Fruit fly (Drosophila melanogaster) whole organism, wandering third instar larva: ENCODE results near the gene CycE.
A peak's percentile ranks its signal among the peaks of the same experiment; 100 is the strongest.
"Not testable (repeated sequence)": the region's sequence is repeated elsewhere in the genome, so short reads cannot be mapped to it uniquely, and the experiment has no call there.

Source experiments
- CG9705 ChIP-seq: fragments of 200-800 bp; sonication (Bioruptor generic); optimal IDR thresholded peaks from 2 replicates; lab custom pipeline; 2018; ENCODE audit warnings: missing biosample characterization, mild to moderate bottlenecking, missing genetic modification characterization
- Dif ChIP-seq: fragments of 200-275, 200-300 bp; sonication (Bioruptor generic); optimal IDR thresholded peaks from 2 replicates; lab custom pipeline; 2018; ENCODE audit warnings: missing biosample characterization, missing genetic modification characterization; ENCODE audit not compliant: partially characterized antibody
- HLH106 ChIP-seq: fragments of 200-800 bp; optimal IDR thresholded peaks from 3 replicates; lab custom pipeline; 2019; ENCODE audit warnings: missing biosample characterization, mild to moderate bottlenecking, missing genetic modification characterization, moderate library complexity
- Hnf4 ChIP-seq: fragments of 200-800 bp; sonication (Bioruptor generic); optimal IDR thresholded peaks from 2 replicates; lab custom pipeline; 2016; ENCODE audit warnings: missing biosample characterization, mild to moderate bottlenecking, missing genetic modification characterization
- Hr78 ChIP-seq: fragments of >200 bp; optimal IDR thresholded peaks from 2 replicates; lab custom pipeline; 2017; ENCODE audit warnings: missing biosample characterization, missing genetic modification characterization
- Hr83 ChIP-seq: fragments of 200-300 bp; sonication (Bioruptor generic); optimal IDR thresholded peaks from 2 replicates; lab custom pipeline; 2016; ENCODE audit warnings: missing biosample characterization, mild to moderate bottlenecking, missing genetic modification characterization, moderate library complexity; ENCODE audit not compliant: poor library complexity, severe bottlenecking
- Jra ChIP-seq: sonication (Bioruptor generic); optimal IDR thresholded peaks from 2 replicates; lab custom pipeline; 2016; ENCODE audit warnings: missing biosample characterization, missing genetic modification characterization
- Myc ChIP-seq: fragments of >200 bp; optimal IDR thresholded peaks from 2 replicates; lab custom pipeline; 2017
- N ChIP-seq: fragments of >200 bp; optimal IDR thresholded peaks from 2 replicates; lab custom pipeline; 2018; ENCODE audit warnings: missing biosample characterization, missing external identifiers, missing genetic modification characterization
- OdsH ChIP-seq: fragments of 200-800 bp; sonication (Bioruptor generic); optimal IDR thresholded peaks from 2 replicates; lab custom pipeline; 2016; ENCODE audit warnings: missing biosample characterization, mild to moderate bottlenecking, missing genetic modification characterization
- Rel ChIP-seq, 2 experiments: fragments of 200-800 bp; sonication (Bioruptor generic) in 1 of 2; optimal IDR thresholded peaks; 2 replicates in 1 of 2; 3 replicates in 1 of 2; lab custom pipeline; 2016 to 2019; ENCODE audit warnings: mild to moderate bottlenecking in 2 of 2, missing biosample characterization in 2 of 2, missing genetic modification characterization in 2 of 2, moderate library complexity in 1 of 2
- Sp1 ChIP-seq: fragments of 200-800 bp; sonication (Bioruptor generic); optimal IDR thresholded peaks from 3 replicates; lab custom pipeline; 2019; ENCODE audit warnings: missing biosample characterization, mild to moderate bottlenecking, missing genetic modification characterization, moderate library complexity
- Vsx2 ChIP-seq: fragments of 200-300, 225-300 bp; sonication (Bioruptor generic); optimal IDR thresholded peaks from 2 replicates; lab custom pipeline; 2018; ENCODE audit warnings: missing biosample characterization, missing genetic modification characterization; ENCODE audit not compliant: partially characterized antibody
- br ChIP-seq: fragments of 200-800 bp; sonication (Bioruptor generic); optimal IDR thresholded peaks from 2 replicates; lab custom pipeline; 2016; ENCODE audit warnings: missing biosample characterization, missing genetic modification characterization
- dl ChIP-seq, 2 experiments: fragments of 175-275, 200-275 bp in 1 of 2; fragments of 200-275 bp in 1 of 2; sonication (Bioruptor generic); optimal IDR thresholded peaks; lab custom pipeline; 2018; ENCODE audit warnings: mild to moderate bottlenecking in 2 of 2, missing biosample characterization in 2 of 2, missing genetic modification characterization in 2 of 2, moderate library complexity in 2 of 2; ENCODE audit not compliant: partially characterized antibody in 2 of 2, insufficient read depth in 1 of 2
- dsf ChIP-seq: sonication (Bioruptor generic); optimal IDR thresholded peaks from 2 replicates; lab custom pipeline; 2016; ENCODE audit warnings: missing biosample characterization, missing genetic modification characterization, borderline replicate concordance
- ey ChIP-seq: fragments of 200-800 bp; sonication (Bioruptor generic); optimal IDR thresholded peaks from 2 replicates; lab custom pipeline; 2016; ENCODE audit warnings: missing biosample characterization, missing genetic modification characterization
- h ChIP-seq: fragments of 200-800 bp; sonication (Bioruptor generic); optimal IDR thresholded peaks from 3 replicates; lab custom pipeline; 2016; ENCODE audit warnings: missing biosample characterization, mild to moderate bottlenecking, missing genetic modification characterization
- lola ChIP-seq: fragments of >200 bp; optimal IDR thresholded peaks from 2 replicates; lab custom pipeline; 2017; ENCODE audit warnings: missing biosample characterization, missing genetic modification characterization
- psq ChIP-seq: fragments of 200-800 bp; sonication (Bioruptor generic); optimal IDR thresholded peaks from 3 replicates; lab custom pipeline; 2017; ENCODE audit warnings: missing biosample characterization, mild to moderate bottlenecking, missing genetic modification characterization, moderate library complexity
- sv ChIP-seq: fragments of 200-800 bp; sonication (Bioruptor generic); optimal IDR thresholded peaks from 3 replicates; lab custom pipeline; 2016; ENCODE audit warnings: missing biosample characterization, missing genetic modification characterization
- tai ChIP-seq: sonication (Bioruptor generic); optimal IDR thresholded peaks from 2 replicates; lab custom pipeline; 2016; ENCODE audit warnings: missing biosample characterization, missing genetic modification characterization

The CycE gene

DNA sequence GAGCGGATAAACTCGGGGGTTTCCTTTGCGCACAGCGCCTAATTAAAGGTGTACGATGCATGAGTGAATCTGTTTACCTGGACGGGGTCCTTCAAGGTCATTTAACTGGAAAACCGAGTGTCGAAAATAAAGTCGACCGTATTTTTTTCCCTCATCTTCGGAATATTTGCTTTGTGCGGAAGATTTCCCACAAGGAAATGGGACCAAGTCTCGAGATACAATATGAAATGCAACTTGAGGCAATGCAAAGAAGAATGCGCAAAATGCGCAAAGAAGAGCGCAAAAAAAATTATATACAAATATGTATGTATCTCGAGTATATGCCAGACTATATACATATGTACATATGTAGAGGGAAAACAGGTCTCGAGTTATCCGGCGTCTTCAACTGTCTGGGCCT lies 5.0 kb downstream of the CycE start:
- no peak for TF ChIP-seq Jra (GFP tag; lab: Kevin White, UChicago)
- no peak for TF ChIP-seq lola
- TF ChIP-seq Myc (lab: Kevin White, UChicago) = no peak

DNA sequence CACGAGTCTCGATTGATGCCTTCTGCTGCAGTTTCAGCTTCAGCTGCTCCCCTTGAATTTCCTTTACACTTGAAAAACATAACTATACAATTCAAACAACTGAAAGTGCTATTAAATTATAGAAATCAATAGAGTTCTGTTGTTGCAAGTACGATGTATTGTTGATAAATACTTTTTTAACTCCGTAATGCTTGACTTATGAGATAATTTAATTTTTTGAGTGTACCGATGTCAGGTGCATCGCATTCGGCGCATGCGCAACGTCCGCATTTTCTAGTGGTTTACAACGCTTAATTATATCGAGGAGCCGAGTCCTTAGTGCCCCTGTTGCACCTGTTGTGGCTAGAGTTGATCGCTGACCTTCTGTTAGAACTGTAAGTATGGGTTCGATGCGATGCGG lies 6.5 kb downstream of the CycE start:
- TF ChIP-seq Rel (GFP tag; optimal IDR thresholded peaks at IDR 0.05; lab: Kevin White, UChicago) = no peak
- TF ChIP-seq Rel (tag; optimal IDR thresholded peaks at IDR 0.05; lab: Kevin White, UChicago) = no peak
- no peak for TF ChIP-seq OdsH (GFP tag; lab: Kevin White, UChicago)
- TF ChIP-seq Myc (lab: Kevin White, UChicago) = no peak
- TF ChIP-seq Hr83 (GFP tag; lab: Kevin White, UChicago) = no peak
- TF ChIP-seq h (GFP tag; lab: Kevin White, UChicago) = no peak
- TF ChIP-seq Sp1 (GFP tag; lab: Kevin White, UChicago) = no peak

DNA sequence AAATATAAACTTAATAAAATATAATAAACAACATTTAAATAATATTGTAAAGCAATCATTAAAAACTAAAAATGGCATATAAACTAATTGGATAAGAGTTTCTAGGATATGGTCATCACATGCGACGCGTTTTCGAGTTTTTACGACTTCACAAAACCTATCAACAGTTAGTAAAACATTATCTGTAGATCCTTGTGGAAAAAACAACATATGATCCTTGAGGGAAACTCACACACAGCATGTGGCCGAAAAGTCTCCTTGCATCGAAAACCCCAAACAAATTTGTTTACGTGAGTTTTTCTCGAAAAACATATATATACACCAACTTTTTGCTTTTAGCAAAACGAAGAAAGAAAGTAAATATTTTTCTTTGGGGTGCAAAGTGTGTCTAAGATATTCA lies 7.0 kb downstream of the CycE start:
- no peak for TF ChIP-seq Hr83 (GFP tag; lab: Kevin White, UChicago)
- no peak for TF ChIP-seq ey (GFP tag; lab: Kevin White, UChicago)
- no peak for TF ChIP-seq Myc (lab: Kevin White, UChicago)
- TF ChIP-seq lola = no peak

- no peak for TF ChIP-seq Rel (GFP tag; optimal IDR thresholded peaks at IDR 0.05; lab: Kevin White, UChicago)
- TF ChIP-seq Rel (tag; optimal IDR thresholded peaks at IDR 0.05; lab: Kevin White, UChicago) = peak; percentile 34
- TF ChIP-seq lola = no peak
These were observed 12.0 kb downstream of the CycE start for dm6 chr2L:15735918-15736317.

DNA sequence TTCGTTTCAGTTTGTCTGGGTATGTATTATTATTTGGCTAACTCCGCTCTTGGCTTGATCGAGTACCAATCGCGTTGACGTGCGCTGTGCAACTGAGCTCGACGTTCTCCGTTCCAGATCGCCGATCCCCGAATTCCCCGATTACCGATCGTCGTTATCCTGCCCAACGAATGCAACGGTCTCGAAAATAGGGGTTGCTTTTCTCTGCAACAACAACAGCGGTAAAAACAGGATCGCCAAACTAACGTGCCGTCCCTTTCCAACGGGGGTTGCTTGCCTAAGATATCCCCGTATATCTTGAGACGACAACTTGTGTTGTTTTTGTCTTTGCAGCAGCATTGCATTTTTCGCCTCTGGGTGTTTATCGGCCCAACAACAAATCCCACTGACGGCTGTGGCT lies 16.3 kb downstream of the CycE start:
- TF ChIP-seq Hnf4 = no peak
- TF ChIP-seq CG9705 = no peak
- no peak for TF ChIP-seq Rel (GFP tag; optimal IDR thresholded peaks at IDR 0.05; lab: Kevin White, UChicago)
- no peak for TF ChIP-seq Rel (tag; optimal IDR thresholded peaks at IDR 0.05; lab: Kevin White, UChicago)
- TF ChIP-seq lola = no peak
- no peak for TF ChIP-seq dsf (GFP tag; lab: Kevin White, UChicago)
- TF ChIP-seq Jra (GFP tag; lab: Kevin White, UChicago) = no peak
- TF ChIP-seq br (GFP tag; lab: Kevin White, UChicago) = no peak
- no peak for TF ChIP-seq ey (GFP tag; lab: Kevin White, UChicago)
- no peak for TF ChIP-seq Myc (lab: Kevin White, UChicago)
- no peak for TF ChIP-seq OdsH (GFP tag; lab: Kevin White, UChicago)
- no peak for TF ChIP-seq HLH106
- no peak for TF ChIP-seq psq (GFP tag; lab: Kevin White, UChicago)
- TF ChIP-seq Vsx2 (GFP tag; lab: Kevin White, UChicago) = no peak
- TF ChIP-seq Dif (GFP tag; lab: Kevin White, UChicago) = no peak
- TF ChIP-seq Sp1 (GFP tag; lab: Kevin White, UChicago) = no peak
- TF ChIP-seq tai (GFP tag; lab: Kevin White, UChicago) = no peak
- no peak for TF ChIP-seq dl (GFP tag; optimal IDR thresholded peaks at IDR 0.05; lab: Kevin White, UChicago; ENCODE audit: insufficient read depth in 1 of 2, partially characterized antibody in 2 of 2)

dm6 chr2L:15718172-15718571 lies 29.8 kb downstream of the CycE start, which contains the start of gene stol:
Gene stol (minus strand): TSS chr2L:15718272.
- TF ChIP-seq sv; dsf (GFP tag; lab: Kevin White, UChicago); N (GFP tag; lab: Kevin White, UChicago): not testable (repeated sequence)

DNA sequence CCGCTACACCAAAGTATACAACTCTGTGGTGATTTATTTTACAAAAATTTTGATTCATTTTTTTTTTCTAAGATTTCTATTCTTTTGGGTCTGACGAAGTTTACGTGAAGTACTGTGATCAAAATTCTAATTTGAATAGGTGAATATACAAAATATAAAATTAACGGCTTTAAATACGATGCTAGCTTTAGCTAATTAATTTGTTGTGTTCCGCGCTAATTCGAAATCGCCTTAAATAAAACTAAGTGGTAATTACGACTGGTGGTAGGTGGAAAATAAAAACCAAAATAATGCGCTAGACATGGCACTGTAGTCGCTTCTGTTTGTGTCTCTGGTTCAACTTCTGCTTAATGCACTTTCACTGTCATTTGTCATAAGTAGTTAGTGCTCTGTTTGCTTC lies 37.0 kb downstream of the CycE start, which contains the start of gene CG43924:
TSS of gene CG43924 (minus strand) at position 101 of the 400 bp plus-strand sequence.
- not testable (repeated sequence) for TF ChIP-seq Vsx2, ey, Sp1 (GFP tag; lab: Kevin White, UChicago)

dm6 chr2L:15704871-15705270 lies 43.1 kb downstream of the CycE start, which contains the start of gene CG31827:
Gene CG31827 (plus strand): TSS chr2L:15705171.
- TF ChIP-seq Myc (lab: Kevin White, UChicago); Hr78 (GFP tag; lab: Kevin White, UChicago); Vsx2 (GFP tag; lab: Kevin White, UChicago): not testable (repeated sequence)
